Fruit fly (Drosophila melanogaster): ENCODE data around the gene mub.

Gene mub

dm6 chr3L:21821780-21822179 lies 22.8 kb upstream of the mub start, which contains the start of gene CycH (continued):
- TF ChIP-seq Pdp1 (GFP tag; optimal IDR thresholded peaks at IDR 0.05), result peak; percentile 34
- 0 out of 2 replicates have a peak, but pooled peaks have one; percentile 13 for TF ChIP-seq ssp (GFP tag; IDR thresholded peaks at IDR 0.05)
- no peak for TF ChIP-seq run (tag; optimal IDR thresholded peaks at IDR 0.05)
- no peak for TF ChIP-seq Lpt (GFP tag; optimal IDR thresholded peaks at IDR 0.05)
- TF ChIP-seq CG7839 (tag; optimal IDR thresholded peaks at IDR 0.05), result no peak
- peak; percentile 51 for TF ChIP-seq CG10267 (tag; optimal IDR thresholded peaks at IDR 0.05)
- TF ChIP-seq Dfd (GFP tag; optimal IDR thresholded peaks at IDR 0.05), result no peak
- no peak for TF ChIP-seq CG34376 (GFP tag; optimal IDR thresholded peaks at IDR 0.05)
- no peak for TF ChIP-seq cato (GFP tag; optimal IDR thresholded peaks at IDR 0.05; ENCODE audit: borderline replicate concordance)
- TF ChIP-seq tll (GFP tag; optimal IDR thresholded peaks at IDR 0.05), result no peak
- TF ChIP-seq CG32772 (GFP tag; IDR thresholded peaks at IDR 0.05), result no peak
- TF ChIP-seq CG7928 (GFP tag; optimal IDR thresholded peaks at IDR 0.05), result no peak
- no peak for TF ChIP-seq CG18011 (GFP tag; optimal IDR thresholded peaks at IDR 0.05)
- no peak for TF ChIP-seq CG17359 (tag; optimal IDR thresholded peaks at IDR 0.05)
- no peak for TF ChIP-seq H15 (GFP tag; IDR thresholded peaks at IDR 0.05)
- TF ChIP-seq ERR (GFP tag; optimal IDR thresholded peaks at IDR 0.05), result no peak
- TF ChIP-seq oc (tag; optimal IDR thresholded peaks at IDR 0.05), result no peak
- TF ChIP-seq cg (GFP tag; optimal IDR thresholded peaks at IDR 0.05), result no peak
- no peak for TF ChIP-seq twi (tag; optimal IDR thresholded peaks at IDR 0.05)
- TF ChIP-seq sc (optimal IDR thresholded peaks at IDR 0.05), result no peak
- no peak for TF ChIP-seq sc (GFP tag; optimal IDR thresholded peaks at IDR 0.05)
- TF ChIP-seq CG10274 (GFP tag; optimal IDR thresholded peaks at IDR 0.05), result no peak
- no peak for TF ChIP-seq Spps (tag; optimal IDR thresholded peaks at IDR 0.05)
- TF ChIP-seq lab (GFP tag; optimal IDR thresholded peaks at IDR 0.05), result no peak
- TF ChIP-seq sisA (GFP tag; IDR thresholded peaks at IDR 0.05), result peak; percentile 19; the same call in 1 of the 2 replicates
- no peak for TF ChIP-seq dmrt11E (tag; optimal IDR thresholded peaks at IDR 0.05)
- no peak for TF ChIP-seq CG7987 (GFP tag; optimal IDR thresholded peaks at IDR 0.05)
- peak; percentile 50 for TF ChIP-seq Side (GFP tag; optimal IDR thresholded peaks at IDR 0.05)
- TF ChIP-seq CG17361 (GFP tag; IDR thresholded peaks at IDR 0.05), result 0 out of 3 replicates have a peak, but pooled peaks have one; percentile 40
- no peak for TF ChIP-seq MTF-1 (GFP tag; optimal IDR thresholded peaks at IDR 0.05; ENCODE audit: borderline replicate concordance)
- TF ChIP-seq CG3281 (GFP tag; optimal IDR thresholded peaks at IDR 0.05), result no peak
- TF ChIP-seq CG15479 (GFP tag; optimal IDR thresholded peaks at IDR 0.05), result no peak
- no peak for TF ChIP-seq Jarid2 (GFP tag; optimal IDR thresholded peaks at IDR 0.05)
- TF ChIP-seq CG6683 (GFP tag; optimal IDR thresholded peaks at IDR 0.05), result no peak
- no peak for TF ChIP-seq TFAM (GFP tag; optimal IDR thresholded peaks at IDR 0.05)
- TF ChIP-seq fd3F (GFP tag; optimal IDR thresholded peaks at IDR 0.05), result no peak
- TF ChIP-seq Hmx (GFP tag; optimal IDR thresholded peaks at IDR 0.05), result no peak
- TF ChIP-seq ab (GFP tag; optimal IDR thresholded peaks at IDR 0.05), result no peak
- no peak for TF ChIP-seq CG11456 (GFP tag; IDR thresholded peaks at IDR 0.05)
- no peak for TF ChIP-seq h (optimal IDR thresholded peaks at IDR 0.05)
- TF ChIP-seq Hmr (GFP tag; optimal IDR thresholded peaks at IDR 0.05), result no peak
- TF ChIP-seq MBD-R2 (GFP tag; IDR thresholded peaks at IDR 0.05), result peak; percentile 85
- no peak for TF ChIP-seq PHDP (tag; optimal IDR thresholded peaks at IDR 0.05)
- TF ChIP-seq mld (GFP tag; IDR thresholded peaks at IDR 0.05; ENCODE audit: partially characterized antibody), result no peak
- TF ChIP-seq CG11085 (GFP tag; IDR thresholded peaks at IDR 0.05), result no peak
- TF ChIP-seq Nf-YC (tag; optimal IDR thresholded peaks at IDR 0.05), result peak; percentile 29
- TF ChIP-seq z (GFP tag; IDR thresholded peaks at IDR 0.05), result no peak
- no peak for TF ChIP-seq CG8359 (GFP tag; optimal IDR thresholded peaks at IDR 0.05; ENCODE audit: borderline replicate concordance)
- TF ChIP-seq ftz-f1 (GFP tag; optimal IDR thresholded peaks at IDR 0.05), result peak; percentile 25
- TF ChIP-seq Chrac-16 (GFP tag; optimal IDR thresholded peaks at IDR 0.05), result peak; percentile 51
- no peak for TF ChIP-seq CG13424 (tag; optimal IDR thresholded peaks at IDR 0.05)

All from whole organism, embryonic.